Worm (Caenorhabditis elegans): ENCODE measurements around the gene spin-2.

- TF ChIP-seq fos-1 (tag; optimal IDR thresholded peaks at IDR 0.05) = no peak
- no peak for TF ChIP-seq fkh-10 (GFP tag; optimal IDR thresholded peaks at IDR 0.05)
- TF ChIP-seq zag-1 (tag; optimal IDR thresholded peaks at IDR 0.05) = no peak
- TF ChIP-seq nhr-11 (tag; optimal IDR thresholded peaks at IDR 0.05) = no peak
- no peak for TF ChIP-seq nhr-77 (tag; optimal IDR thresholded peaks at IDR 0.05)
- TF ChIP-seq skn-1 (tag; optimal IDR thresholded peaks at IDR 0.05) = no peak
- no peak for TF ChIP-seq unc-39 (tag; optimal IDR thresholded peaks at IDR 0.05)
Observed at ce11 chrIV:13076620-13077019, 10.2 kb upstream of the spin-2 start, which contains the start of gene C39E9.7.

Measured in whole organism, L3 larva.